Worm (Caenorhabditis elegans) whole organism, early embryonic: ENCODE measurements around the gene ptr-22.

Source experiments
- F13C5.2 ChIP-seq: sonication (generic microtip); optimal IDR thresholded peaks from 2 replicates; lab custom pipeline; 2017; ENCODE audit warnings: mild to moderate bottlenecking, missing genetic modification characterization, inconsistent platforms, missing compliant biosample characterization
- flt-1 ChIP-seq: fragments of 200-800 bp; sonication (Bioruptor generic); IDR thresholded peaks from 2 replicates; pipeline ENCODE4 v1.3.6; 2022; ENCODE audit warnings: missing genetic modification characterization, missing compliant biosample characterization
- hnd-1 ChIP-seq: sonication (generic microtip); optimal IDR thresholded peaks from 2 replicates; lab custom pipeline; 2016; ENCODE audit warnings: missing genetic modification characterization, missing compliant biosample characterization
- tra-4 ChIP-seq: sonication (generic microtip); optimal IDR thresholded peaks from 2 replicates; lab custom pipeline; 2017; ENCODE audit warnings: missing genetic modification characterization, missing compliant biosample characterization

DNA sequence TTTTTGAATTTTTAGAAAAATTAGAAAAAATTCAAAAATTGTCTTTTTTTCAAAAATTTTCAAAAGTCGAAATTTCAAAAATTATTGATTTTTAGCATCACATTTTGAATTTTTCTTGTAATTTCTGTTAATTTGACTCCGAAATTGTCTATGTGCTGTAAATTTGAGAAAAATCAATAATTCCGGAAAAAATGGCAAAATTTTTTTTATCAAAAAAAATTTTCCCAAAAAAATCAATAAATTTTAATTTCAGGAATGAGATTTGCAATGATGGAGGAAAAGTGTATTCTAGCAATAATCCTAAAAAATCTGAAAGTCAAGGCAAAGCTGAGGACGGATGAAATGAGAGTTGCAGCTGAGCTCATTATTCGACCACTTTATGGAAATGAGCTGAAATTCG, 13.8 kb downstream of the ptr-22 start:
- TF ChIP-seq tra-4 (tag; lab: Kevin White, UChicago) (no peak), flt-1 (no peak), F13C5.2 (tag; lab: Kevin White, UChicago) (no peak), hnd-1 (tag; lab: Kevin White, UChicago) (no peak)
